Worm (Caenorhabditis elegans): Measurements from ENCODE around the gene K08D12.4.

DNA sequence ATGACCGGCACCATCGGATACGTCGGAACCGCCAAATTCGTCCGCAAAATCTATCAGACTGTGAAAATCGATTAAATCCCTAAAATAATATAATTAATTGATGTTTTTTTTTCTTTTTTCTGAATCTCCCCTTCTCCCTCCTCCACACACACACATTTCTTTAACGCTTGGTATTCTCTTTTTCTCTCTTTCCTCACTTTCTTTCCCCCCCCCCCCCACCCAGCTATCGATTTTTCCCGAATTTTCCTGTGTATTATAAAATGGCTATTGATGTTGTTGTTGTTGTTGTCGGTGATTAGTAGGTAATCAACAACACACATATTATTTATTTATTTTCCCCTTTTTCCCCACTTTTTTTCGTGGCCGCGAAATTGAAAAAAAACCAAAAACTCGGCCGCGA lies 44.1 kb downstream of the K08D12.4 start:
- TF ChIP-seq snpc-4 (tag; optimal IDR thresholded peaks at IDR 0.05): no peak
- no peak for TF ChIP-seq lin-13 (tag; optimal IDR thresholded peaks at IDR 0.05)
- no peak for TF ChIP-seq nhr-237 (tag; optimal IDR thresholded peaks at IDR 0.05)
- TF ChIP-seq nhr-2 (tag; optimal IDR thresholded peaks at IDR 0.05): no peak
- peak; percentile 6 for TF ChIP-seq ces-1 (GFP tag; optimal IDR thresholded peaks at IDR 0.05)
- TF ChIP-seq M03D4.4 (tag; optimal IDR thresholded peaks at IDR 0.05): no peak
- TF ChIP-seq mls-2 (tag; optimal IDR thresholded peaks at IDR 0.05): no peak
- no peak for TF ChIP-seq unc-62 (GFP tag; optimal IDR thresholded peaks at IDR 0.05)
- TF ChIP-seq bed-3 (GFP tag; optimal IDR thresholded peaks at IDR 0.05): no peak
- TF ChIP-seq mab-5 (tag; optimal IDR thresholded peaks at IDR 0.05): no peak
- TF ChIP-seq nhr-28 (tag; optimal IDR thresholded peaks at IDR 0.05): no peak
- TF ChIP-seq sptf-1 (tag; optimal IDR thresholded peaks at IDR 0.05): peak; percentile 42
